Fruit fly (Drosophila melanogaster) whole organism, embryonic: ENCODE results near the gene mxt.

Experiments
- Aef1 ChIP-seq: fragments of 200-800 bp; sonication (Bioruptor generic); IDR thresholded peaks from 3 replicates; pipeline ENCODE4 v1.3.6; 2022; ENCODE audit warnings: missing biosample characterization, missing genetic modification characterization
- Antp ChIP-seq: fragments of 200-800 bp; sonication (Bioruptor generic); optimal IDR thresholded peaks from 3 replicates; lab custom pipeline; 2016; ENCODE audit warnings: missing biosample characterization, missing genetic modification characterization
- Atf3 ChIP-seq: fragments of 200-800 bp; sonication (Bioruptor generic); optimal IDR thresholded peaks from 3 replicates; lab custom pipeline; 2016; ENCODE audit warnings: missing biosample characterization, missing genetic modification characterization
- CG10267 ChIP-seq: fragments of 200-800 bp; sonication (Bioruptor generic); optimal IDR thresholded peaks from 2 replicates; lab custom pipeline; 2018; ENCODE audit warnings: missing biosample characterization, mild to moderate bottlenecking, missing genetic modification characterization, moderate library complexity
- CG10565 ChIP-seq: fragments of 200-800 bp; sonication (Bioruptor generic); optimal IDR thresholded peaks from 3 replicates; lab custom pipeline; 2016; ENCODE audit warnings: missing biosample characterization, mild to moderate bottlenecking, missing genetic modification characterization
- CG10979 ChIP-seq: fragments of 200-800 bp; sonication (Bioruptor generic); optimal IDR thresholded peaks from 2 replicates; lab custom pipeline; 2018; ENCODE audit warnings: missing biosample characterization, mild to moderate bottlenecking, missing genetic modification characterization, moderate library complexity
- CG11696 ChIP-seq: fragments of 200-800 bp; sonication (Bioruptor generic); IDR thresholded peaks from 2 replicates; pipeline ENCODE4 v1.3.6; 2022; ENCODE audit warnings: missing biosample characterization, missing genetic modification characterization
- CG12219 ChIP-seq: fragments of 200-800 bp; sonication (Bioruptor generic); optimal IDR thresholded peaks from 3 replicates; lab custom pipeline; 2018; ENCODE audit warnings: missing biosample characterization, mild to moderate bottlenecking, missing genetic modification characterization
- CG17385 ChIP-seq: fragments of 200-800 bp; sonication (Bioruptor generic); optimal IDR thresholded peaks from 3 replicates; lab custom pipeline; 2018; ENCODE audit warnings: missing biosample characterization, mild to moderate bottlenecking, missing genetic modification characterization
- CG18599 ChIP-seq: fragments of 200-800 bp; sonication (Bioruptor generic); optimal IDR thresholded peaks from 3 replicates; lab custom pipeline; 2017; ENCODE audit warnings: missing biosample characterization, missing genetic modification characterization, mild to moderate bottlenecking, moderate library complexity, missing genetic modification reagents
- CG2129 ChIP-seq: fragments of 200-800 bp; sonication (Bioruptor generic); IDR thresholded peaks from 2 replicates; pipeline ENCODE4 v1.3.6; 2022; ENCODE audit warnings: missing biosample characterization, missing genetic modification characterization; ENCODE audit not compliant: partially characterized antibody
- CG31224 ChIP-seq: fragments of 200-800 bp; sonication (Bioruptor generic); IDR thresholded peaks from 2 replicates; pipeline ENCODE4 v1.3.6; 2022; ENCODE audit warnings: missing biosample characterization, missing genetic modification characterization
- CG31441 ChIP-seq: fragments of 200-800 bp; sonication (Bioruptor generic); IDR thresholded peaks from 2 replicates; pipeline ENCODE4 v1.3.6; 2022; ENCODE audit warnings: missing biosample characterization, missing genetic modification characterization
- CG34422 ChIP-seq: fragments of 200-800 bp; sonication (Bioruptor generic); IDR thresholded peaks from 3 replicates; pipeline ENCODE4 v1.3.6; 2022; ENCODE audit warnings: missing biosample characterization, missing genetic modification characterization
- CG3726 ChIP-seq: fragments of 200-800 bp; sonication (Bioruptor generic); IDR thresholded peaks from 3 replicates; pipeline ENCODE4, ENCODE4 v1.3.6; 2022; ENCODE audit warnings: missing biosample characterization, missing genetic modification characterization
- CG4820 ChIP-seq: fragments of 200-800 bp; sonication (Bioruptor generic); optimal IDR thresholded peaks from 3 replicates; lab custom pipeline; 2016; ENCODE audit warnings: missing biosample characterization, missing genetic modification characterization
- CG6272 ChIP-seq: fragments of 200-800 bp; sonication (Bioruptor generic); IDR thresholded peaks from 2 replicates; pipeline ENCODE4 v1.3.6; 2022; ENCODE audit warnings: missing biosample characterization, missing genetic modification characterization
- CG7372 ChIP-seq: fragments of 200-800 bp; sonication (Bioruptor generic); IDR thresholded peaks from 2 replicates; pipeline ENCODE4 v1.3.6; 2022; ENCODE audit warnings: missing biosample characterization, missing genetic modification characterization
- CG7928 ChIP-seq: fragments of 200-800 bp; sonication (Bioruptor generic); optimal IDR thresholded peaks from 2 replicates; lab custom pipeline; 2017; ENCODE audit warnings: missing biosample characterization, mild to moderate bottlenecking, missing genetic modification characterization
- CG7963 ChIP-seq: fragments of 200-800 bp; sonication (Bioruptor generic); IDR thresholded peaks from 3 replicates; pipeline ENCODE4 v1.3.6; 2022; ENCODE audit warnings: missing biosample characterization, missing genetic modification characterization; ENCODE audit not compliant: partially characterized antibody
- HmgZ ChIP-seq: fragments of 200-800 bp; sonication (Bioruptor generic); optimal IDR thresholded peaks from 2 replicates; lab custom pipeline; 2018; ENCODE audit warnings: missing biosample characterization, mild to moderate bottlenecking, missing genetic modification characterization
- Hr51 ChIP-seq, 2 experiments: fragments of 200-800 bp; sonication (Bioruptor generic); optimal IDR thresholded peaks; 2 replicates in 1 of 2; 3 replicates in 1 of 2; lab custom pipeline; 2016 to 2018; ENCODE audit warnings: missing biosample characterization in 2 of 2, missing genetic modification characterization in 2 of 2, mild to moderate bottlenecking in 1 of 2, moderate library complexity in 1 of 2
- Max ChIP-seq: fragments of 200-800 bp; sonication (Bioruptor generic); optimal IDR thresholded peaks from 2 replicates; lab custom pipeline; 2016; ENCODE audit warnings: missing biosample characterization, mild to moderate bottlenecking, missing genetic modification characterization
- Meics ChIP-seq: fragments of 200-800 bp; sonication (Bioruptor generic); optimal IDR thresholded peaks from 2 replicates; lab custom pipeline; 2017; ENCODE audit warnings: missing biosample characterization, mild to moderate bottlenecking, missing genetic modification characterization
- Pdp1 ChIP-seq, 2 experiments: fragments of 200-800 bp; sonication (Bioruptor generic); optimal IDR thresholded peaks; 3 replicates each; lab custom pipeline; 2016; ENCODE audit warnings: missing biosample characterization in 2 of 2, missing genetic modification characterization in 2 of 2, mild to moderate bottlenecking in 1 of 2, moderate library complexity in 1 of 2
- Ptx1 ChIP-seq: fragments of 200-800 bp; sonication (Bioruptor generic); IDR thresholded peaks from 2 replicates; pipeline ENCODE4 v1.3.6; 2022; ENCODE audit warnings: missing biosample characterization, missing genetic modification characterization
- Sox102F ChIP-seq: fragments of 200-800 bp; sonication (Bioruptor generic); optimal IDR thresholded peaks from 2 replicates; lab custom pipeline; 2018; ENCODE audit warnings: missing biosample characterization, mild to moderate bottlenecking, missing genetic modification characterization, moderate library complexity
- Trl ChIP-seq, 3 experiments: fragments of >200 bp in 2 of 3; fragments of 200-800 bp in 1 of 3; sonication (Bioruptor generic) in 1 of 3; optimal IDR thresholded peaks; 2 replicates in 1 of 3; 3 replicates in 2 of 3; lab custom pipeline; 2016 to 2017; ENCODE audit warnings: missing biosample characterization in 1 of 3, missing genetic modification characterization in 1 of 3
- Xbp1 ChIP-seq: fragments of 200-800 bp; sonication (Bioruptor generic); optimal IDR thresholded peaks from 3 replicates; lab custom pipeline; 2016; ENCODE audit warnings: missing biosample characterization, mild to moderate bottlenecking, missing genetic modification characterization
- aop ChIP-seq: fragments of 200-800 bp; sonication (Bioruptor generic); IDR thresholded peaks from 2 replicates; pipeline ENCODE4 v1.3.6; 2022; ENCODE audit warnings: missing biosample characterization, missing genetic modification characterization
- ap ChIP-seq: fragments of 200-800 bp; sonication (Bioruptor generic); IDR thresholded peaks from 2 replicates; pipeline ENCODE4 v1.3.6; 2022; ENCODE audit warnings: missing biosample characterization, missing genetic modification characterization
- cas ChIP-seq: fragments of 200-800 bp; sonication (Bioruptor generic); IDR thresholded peaks from 2 replicates; pipeline ENCODE4 v1.3.6; 2022; ENCODE audit warnings: missing biosample characterization, missing genetic modification characterization
- chinmo ChIP-seq: fragments of 200-800 bp; sonication (Bioruptor generic); IDR thresholded peaks from 4 replicates; pipeline ENCODE4 v1.3.6; 2022; ENCODE audit warnings: missing biosample characterization, missing genetic modification characterization; ENCODE audit not compliant: partially characterized antibody
- crol ChIP-seq: fragments of 200-800 bp; sonication (Bioruptor generic); IDR thresholded peaks from 2 replicates; pipeline ENCODE4 v1.3.6; 2022; ENCODE audit warnings: missing biosample characterization, missing genetic modification characterization
- dmrt11E ChIP-seq: fragments of 200-800 bp; sonication (Bioruptor generic); optimal IDR thresholded peaks from 3 replicates; lab custom pipeline; 2018; ENCODE audit warnings: missing biosample characterization, mild to moderate bottlenecking, missing genetic modification characterization, moderate library complexity
- ewg ChIP-seq: fragments of 200-800 bp; sonication (Bioruptor generic); optimal IDR thresholded peaks from 3 replicates; lab custom pipeline; 2017; ENCODE audit warnings: mild to moderate bottlenecking, missing biosample characterization, missing genetic modification reagents, missing genetic modification characterization
- eyg ChIP-seq: fragments of 200-800 bp; sonication (Bioruptor generic); optimal IDR thresholded peaks from 3 replicates; lab custom pipeline; 2016; ENCODE audit warnings: missing biosample characterization, missing genetic modification characterization
- h ChIP-seq: fragments of >200 bp; optimal IDR thresholded peaks from 2 replicates; lab custom pipeline; 2017
- hb ChIP-seq: fragments of 200-800 bp; sonication (Bioruptor generic); IDR thresholded peaks from 3 replicates; pipeline ENCODE4 v1.3.6; 2022; ENCODE audit warnings: missing biosample characterization, missing genetic modification characterization; ENCODE audit not compliant: partially characterized antibody
- hkb ChIP-seq, 2 experiments: fragments of 200-800 bp in 1 of 2; fragments of >200 bp in 1 of 2; sonication (Bioruptor generic) in 1 of 2; IDR thresholded peaks in 1 of 2; optimal IDR thresholded peaks in 1 of 2; 2 replicates each; pipeline versions ENCODE4 v1.3.6 to Lab custom; 2017 to 2022; ENCODE audit warnings: missing biosample characterization in 1 of 2, missing genetic modification characterization in 1 of 2
- kay ChIP-seq: fragments of 200-800 bp; sonication (Bioruptor generic); optimal IDR thresholded peaks from 2 replicates; lab custom pipeline; 2016; ENCODE audit warnings: missing biosample characterization, missing genetic modification characterization
- knrl ChIP-seq: fragments of 200-800 bp; sonication (Bioruptor generic); IDR thresholded peaks from 3 replicates; pipeline ENCODE4 v1.3.6; 2022; ENCODE audit warnings: missing biosample characterization, missing genetic modification characterization; ENCODE audit not compliant: partially characterized antibody
- lilli ChIP-seq: fragments of 200-800 bp; sonication (Bioruptor generic); optimal IDR thresholded peaks from 3 replicates; lab custom pipeline; 2016; ENCODE audit warnings: missing biosample characterization, missing genetic modification characterization
- lola ChIP-seq, 3 experiments: fragments of >200 bp in 2 of 3; fragments of 200-800 bp in 1 of 3; sonication (Bioruptor generic) in 1 of 3; optimal IDR thresholded peaks; 2 replicates each; lab custom pipeline; 2017 to 2019; ENCODE audit warnings: missing biosample characterization in 3 of 3, missing genetic modification characterization in 3 of 3, mild to moderate bottlenecking in 1 of 3, moderate library complexity in 1 of 3
- ranshi ChIP-seq: fragments of 200-800 bp; sonication (Bioruptor generic); IDR thresholded peaks from 2 replicates; pipeline ENCODE4 v1.3.6; 2022; ENCODE audit warnings: missing biosample characterization, missing genetic modification characterization
- ro ChIP-seq: fragments of 200-800 bp; sonication (Bioruptor generic); IDR thresholded peaks from 2 replicates; pipeline ENCODE4 v1.3.6; 2022; ENCODE audit warnings: missing biosample characterization, missing genetic modification characterization
- ssp ChIP-seq: fragments of 200-800 bp; sonication (Bioruptor generic); IDR thresholded peaks from 2 replicates; pipeline ENCODE4 v1.3.6; 2022; ENCODE audit warnings: missing biosample characterization, missing genetic modification characterization
- vnd ChIP-seq: fragments of 200-800 bp; sonication (Bioruptor generic); IDR thresholded peaks from 3 replicates; pipeline ENCODE4 v1.3.6; 2022; ENCODE audit warnings: missing biosample characterization, missing genetic modification characterization; ENCODE audit not compliant: partially characterized antibody
- wek ChIP-seq: fragments of 200-800 bp; sonication (Bioruptor generic); optimal IDR thresholded peaks from 3 replicates; lab custom pipeline; 2018; ENCODE audit warnings: missing biosample characterization, mild to moderate bottlenecking, missing genetic modification characterization, moderate library complexity
- yki ChIP-seq: fragments of >200 bp; optimal IDR thresholded peaks from 3 replicates; lab custom pipeline; 2018

The mxt gene

dm6 chr2L:4861503-4861902 lies 14.4 kb upstream of the mxt start (continued):
- peak; percentile 38; the same call in 1 of the 3 replicates for TF ChIP-seq Aef1
- TF ChIP-seq cas (GFP tag; lab: Robert Waterston, UW): no peak
- TF ChIP-seq chinmo (GFP tag; lab: Robert Waterston, UW): no peak
- no peak for TF ChIP-seq CG2129
- TF ChIP-seq CG7963 (GFP tag; lab: Robert Waterston, UW): no peak
- TF ChIP-seq CG3726: no peak
- TF ChIP-seq CG34422 (GFP tag; lab: Robert Waterston, UW): peak; percentile 52; the same call in 2 of the 3 replicates
- no peak for TF ChIP-seq ewg (GFP tag; lab: Kevin White, UChicago)
- no peak for TF ChIP-seq hkb (optimal IDR thresholded peaks at IDR 0.05; lab: Kevin White, UChicago)
- TF ChIP-seq hkb (GFP tag; IDR thresholded peaks at IDR 0.05; lab: Robert Waterston, UW): peak; percentile 47; the same call in 1 of the 2 replicates
- no peak for TF ChIP-seq CG4820 (GFP tag; lab: Kevin White, UChicago)
- TF ChIP-seq CG7928 (GFP tag; lab: Kevin White, UChicago): no peak
- no peak for TF ChIP-seq aop
- no peak for TF ChIP-seq Xbp1 (GFP tag; lab: Kevin White, UChicago)
- no peak for TF ChIP-seq CG10979
- TF ChIP-seq hb: no peak
- peak; percentile 61 for TF ChIP-seq Ptx1
- peak; percentile 53; the same call in 1 of the 2 replicates for TF ChIP-seq CG11696 (GFP tag; lab: Robert Waterston, UW)
- no peak for TF ChIP-seq ssp (GFP tag; lab: Robert Waterston, UW)
- TF ChIP-seq Antp (GFP tag; lab: Kevin White, UChicago): no peak
- no peak for TF ChIP-seq ro
- no peak for TF ChIP-seq lola (GFP tag; optimal IDR thresholded peaks at IDR 0.05; lab: Kevin White, UChicago)
- TF ChIP-seq CG7372 (GFP tag; lab: Robert Waterston, UW): peak; percentile 51
- peak; percentile 50; the same call in 1 of the 2 replicates for TF ChIP-seq CG6272 (GFP tag; lab: Robert Waterston, UW)
- TF ChIP-seq lilli (GFP tag; lab: Kevin White, UChicago): peak; percentile 48
- TF ChIP-seq Atf3 (GFP tag; lab: Kevin White, UChicago): no peak
- TF ChIP-seq kay: no peak
- TF ChIP-seq Trl (optimal IDR thresholded peaks at IDR 0.05; lab: Kevin White, UChicago): no peak
- no peak for TF ChIP-seq Trl (GFP tag; optimal IDR thresholded peaks at IDR 0.05; lab: Kevin White, UChicago)
- TF ChIP-seq dmrt11E (tag; lab: Kevin White, UChicago): no peak
- TF ChIP-seq ap: no peak
- TF ChIP-seq HmgZ (tag; lab: Kevin White, UChicago): no peak
- no peak for TF ChIP-seq CG12219
- no peak for TF ChIP-seq CG17385 (GFP tag; lab: Kevin White, UChicago)
- no peak for TF ChIP-seq crol (GFP tag; lab: Robert Waterston, UW)
- peak; percentile 78 for TF ChIP-seq CG18599
- TF ChIP-seq eyg (GFP tag; lab: Kevin White, UChicago): no peak
- TF ChIP-seq vnd (GFP tag; lab: Robert Waterston, UW): no peak
- TF ChIP-seq CG10267: no peak
- TF ChIP-seq wek (GFP tag; lab: Kevin White, UChicago): no peak
- peak in 1 of 2 experiments; percentile 10 for TF ChIP-seq Hr51 (GFP tag; optimal IDR thresholded peaks at IDR 0.05; lab: Kevin White, UChicago)
- no peak for TF ChIP-seq Max (GFP tag; lab: Kevin White, UChicago)
- TF ChIP-seq CG31224 (GFP tag; lab: Robert Waterston, UW): peak; percentile 21; the same call in 1 of the 2 replicates
- TF ChIP-seq Pdp1 (GFP tag; optimal IDR thresholded peaks at IDR 0.05; lab: Kevin White, UChicago): no peak
- no peak for TF ChIP-seq CG31441 (GFP tag; lab: Robert Waterston, UW)
- TF ChIP-seq yki (lab: Kevin White, UChicago): no peak
- peak; percentile 49 for TF ChIP-seq Meics (GFP tag; lab: Kevin White, UChicago)
- TF ChIP-seq knrl (GFP tag; lab: Robert Waterston, UW): no peak
- TF ChIP-seq h (lab: Kevin White, UChicago): no peak
- peak; percentile 17; the same call in 1 of the 2 replicates for TF ChIP-seq ranshi
- TF ChIP-seq Sox102F (GFP tag; lab: Kevin White, UChicago): peak; percentile 15
- no peak for TF ChIP-seq CG10565 (GFP tag; lab: Kevin White, UChicago)
